Worm (Caenorhabditis elegans): ENCODE measurements around the gene oac-30.

- no peak for TF ChIP-seq F13H6.1 (tag; optimal IDR thresholded peaks at IDR 0.05)
- no peak for TF ChIP-seq mdl-1 (tag; optimal IDR thresholded peaks at IDR 0.05)
- no peak for TF ChIP-seq snpc-4 (tag; optimal IDR thresholded peaks at IDR 0.05)
- no peak for TF ChIP-seq elt-3 (tag; optimal IDR thresholded peaks at IDR 0.05)
- TF ChIP-seq ztf-1 (GFP tag; conservative IDR thresholded peaks at IDR 0.05): no peak
- TF ChIP-seq unc-39 (tag; optimal IDR thresholded peaks at IDR 0.05): no peak
- TF ChIP-seq ama-1 (optimal IDR thresholded peaks at IDR 0.05): no peak
- TF ChIP-seq unc-62 (GFP tag; optimal IDR thresholded peaks at IDR 0.05): no peak
These were observed 31.7 kb downstream of the oac-30 start for ce11 chrII:1234971-1235370.
